Fruit fly (Drosophila melanogaster) whole organism, prepupa: ENCODE results near the gene Nse4.

Experiments used
- Blimp-1 ChIP-seq: fragments of 200-800 bp; sonication (Bioruptor generic); optimal IDR thresholded peaks from 3 replicates; lab custom pipeline; 2017; ENCODE audit warnings: missing biosample characterization, missing genetic modification characterization, mild to moderate bottlenecking, moderate library complexity, missing genetic modification reagents
- CG10631 ChIP-seq: fragments of 200-800 bp; sonication (Bioruptor generic); optimal IDR thresholded peaks from 2 replicates; lab custom pipeline; 2016; ENCODE audit warnings: missing biosample characterization, missing genetic modification characterization
- CG11294 ChIP-seq: fragments of 200-800 bp; sonication (Bioruptor generic); IDR thresholded peaks from 2 replicates; pipeline ENCODE4 v1.3.6; 2022; ENCODE audit warnings: missing biosample characterization, missing genetic modification characterization
- CG11762 ChIP-seq: fragments of 200-800 bp; sonication (Bioruptor generic); optimal IDR thresholded peaks from 3 replicates; lab custom pipeline; 2016; ENCODE audit warnings: missing biosample characterization, missing genetic modification characterization; ENCODE audit not compliant: insufficient read depth
- CG15336 ChIP-seq: fragments of 200-800 bp; sonication (Bioruptor generic); IDR thresholded peaks from 2 replicates; pipeline ENCODE4 v1.3.6; 2022; ENCODE audit warnings: missing biosample characterization, missing genetic modification characterization
- CG1621 ChIP-seq: fragments of 200-800 bp; sonication (Bioruptor generic); optimal IDR thresholded peaks from 3 replicates; lab custom pipeline; 2018; ENCODE audit warnings: missing biosample characterization, mild to moderate bottlenecking, missing genetic modification characterization
- CG3032 ChIP-seq: fragments of 200-800 bp; optimal IDR thresholded peaks from 2 replicates; lab custom pipeline; 2019; ENCODE audit warnings: missing biosample characterization, mild to moderate bottlenecking, missing genetic modification characterization, moderate library complexity
- CG31627 ChIP-seq: fragments of 200-800 bp; sonication (Bioruptor generic); optimal IDR thresholded peaks from 3 replicates; lab custom pipeline; 2016; ENCODE audit warnings: missing biosample characterization, missing genetic modification characterization
- CG3919 ChIP-seq: fragments of 200-800 bp; sonication (Bioruptor generic); optimal IDR thresholded peaks from 3 replicates; lab custom pipeline; 2016; ENCODE audit warnings: missing biosample characterization, missing genetic modification characterization
- CG6163 ChIP-seq: fragments of 200-800 bp; sonication (Bioruptor generic); IDR thresholded peaks from 3 replicates; pipeline ENCODE4 v1.3.6; 2022; ENCODE audit warnings: missing biosample characterization, missing genetic modification characterization
- CG6276 ChIP-seq: fragments of 200-800 bp; sonication (Bioruptor generic); optimal IDR thresholded peaks from 2 replicates; lab custom pipeline; 2017; ENCODE audit warnings: missing biosample characterization, mild to moderate bottlenecking, missing genetic modification characterization
- CG6792 ChIP-seq: fragments of 200-800 bp; sonication (Bioruptor generic); optimal IDR thresholded peaks from 3 replicates; lab custom pipeline; 2016; ENCODE audit warnings: missing biosample characterization, missing genetic modification characterization
- CG7368 ChIP-seq: fragments of 200-800 bp; sonication (Bioruptor generic); optimal IDR thresholded peaks from 3 replicates; lab custom pipeline; 2016; ENCODE audit warnings: missing biosample characterization, missing genetic modification characterization
- CG8319 ChIP-seq: fragments of 200-800 bp; sonication (Bioruptor generic); optimal IDR thresholded peaks from 3 replicates; lab custom pipeline; 2016; ENCODE audit warnings: missing biosample characterization, missing genetic modification characterization
- CG8632 ChIP-seq: fragments of 200-800 bp; sonication (Bioruptor generic); optimal IDR thresholded peaks from 3 replicates; lab custom pipeline; 2016; ENCODE audit warnings: missing biosample characterization, missing genetic modification characterization
- Eip75B ChIP-seq: fragments of 200-800 bp; sonication (Bioruptor generic); optimal IDR thresholded peaks from 3 replicates; lab custom pipeline; 2016; ENCODE audit warnings: missing biosample characterization, missing genetic modification characterization
- Eip78C ChIP-seq: fragments of 200-800 bp; sonication (Bioruptor generic); peaks from one replicate; lab custom pipeline; 2016; ENCODE audit warnings: missing biosample characterization, missing genetic modification characterization
- Ets21C ChIP-seq: fragments of 200-800 bp; sonication (Bioruptor generic); optimal IDR thresholded peaks from 3 replicates; lab custom pipeline; 2016; ENCODE audit warnings: missing biosample characterization, missing genetic modification characterization
- Ets96B ChIP-seq: fragments of 200-800 bp; optimal IDR thresholded peaks from 2 replicates; lab custom pipeline; 2019; ENCODE audit warnings: missing biosample characterization, mild to moderate bottlenecking, missing genetic modification characterization, moderate library complexity
- Gug ChIP-seq: fragments of 200-800 bp; sonication (Bioruptor generic); IDR thresholded peaks from 2 replicates; pipeline ENCODE4 v1.3.6; 2022; ENCODE audit warnings: missing biosample characterization, missing genetic modification characterization
- Hr39 ChIP-seq: fragments of 200-800 bp; sonication (Bioruptor generic); optimal IDR thresholded peaks from 2 replicates; lab custom pipeline; 2016; ENCODE audit warnings: missing biosample characterization, missing genetic modification characterization
- Hr4 ChIP-seq: fragments of 200-800 bp; sonication (Bioruptor generic); optimal IDR thresholded peaks from 3 replicates; lab custom pipeline; 2016; ENCODE audit warnings: missing biosample characterization, missing genetic modification characterization
- Lpt ChIP-seq: fragments of 200-800 bp; sonication (Bioruptor generic); optimal IDR thresholded peaks from 3 replicates; lab custom pipeline; 2016; ENCODE audit warnings: missing biosample characterization, missing genetic modification characterization
- OdsH ChIP-seq: fragments of 200-800 bp; sonication (Bioruptor generic); optimal IDR thresholded peaks from 3 replicates; lab custom pipeline; 2016; ENCODE audit warnings: missing biosample characterization, missing genetic modification characterization
- Smox ChIP-seq: fragments of 200-800 bp; sonication (Bioruptor generic); optimal IDR thresholded peaks from 3 replicates; lab custom pipeline; 2016; ENCODE audit warnings: missing biosample characterization, missing genetic modification characterization
- Sox102F ChIP-seq: fragments of 200-800 bp; sonication (Bioruptor generic); optimal IDR thresholded peaks from 2 replicates; lab custom pipeline; 2016; ENCODE audit warnings: missing biosample characterization, mild to moderate bottlenecking, missing genetic modification characterization
- Sox14 ChIP-seq: fragments of 200-800 bp; sonication (Bioruptor generic); optimal IDR thresholded peaks from 3 replicates; lab custom pipeline; 2016; ENCODE audit warnings: missing biosample characterization, missing genetic modification characterization
- Sox15 ChIP-seq: fragments of 200-800 bp; sonication (Bioruptor generic); optimal IDR thresholded peaks from 3 replicates; lab custom pipeline; 2016; ENCODE audit warnings: missing biosample characterization, missing genetic modification characterization
- acj6 ChIP-seq: fragments of 200-800 bp; sonication (Bioruptor generic); optimal IDR thresholded peaks from 3 replicates; lab custom pipeline; 2016; ENCODE audit warnings: missing biosample characterization, missing genetic modification characterization
- cyc ChIP-seq: fragments of 200-800 bp; sonication (Bioruptor generic); optimal IDR thresholded peaks from 3 replicates; lab custom pipeline; 2016; ENCODE audit warnings: missing biosample characterization, missing genetic modification characterization
- dac ChIP-seq: fragments of 200-800 bp; sonication (Bioruptor generic); optimal IDR thresholded peaks from 2 replicates; lab custom pipeline; 2017; ENCODE audit warnings: missing biosample characterization, mild to moderate bottlenecking, missing genetic modification characterization
- esn ChIP-seq: fragments of 200-800 bp; sonication (Bioruptor generic); optimal IDR thresholded peaks from 2 replicates; lab custom pipeline; 2016; ENCODE audit warnings: missing biosample characterization, mild to moderate bottlenecking, missing genetic modification characterization, moderate library complexity
- fd59A ChIP-seq: fragments of 200-800 bp; sonication (Bioruptor generic); optimal IDR thresholded peaks from 2 replicates; lab custom pipeline; 2017; ENCODE audit warnings: missing biosample characterization, mild to moderate bottlenecking, missing genetic modification characterization, missing genetic modification reagents
- fkh ChIP-seq: fragments of 200-800 bp; sonication (Bioruptor generic); optimal IDR thresholded peaks from 3 replicates; lab custom pipeline; 2017; ENCODE audit warnings: missing biosample characterization, mild to moderate bottlenecking, missing genetic modification characterization, moderate library complexity
- lz ChIP-seq: fragments of 200-800 bp; sonication (Bioruptor generic); optimal IDR thresholded peaks from 3 replicates; lab custom pipeline; 2016; ENCODE audit warnings: missing biosample characterization, missing genetic modification characterization
- net ChIP-seq: fragments of 200-800 bp; sonication (Bioruptor generic); optimal IDR thresholded peaks from 3 replicates; lab custom pipeline; 2016; ENCODE audit warnings: missing biosample characterization, missing genetic modification characterization
- pdm3 ChIP-seq: fragments of 200-800 bp; sonication (Bioruptor generic); optimal IDR thresholded peaks from 3 replicates; lab custom pipeline; 2016; ENCODE audit warnings: missing biosample characterization, missing genetic modification characterization
- salr ChIP-seq, 2 experiments: fragments of 200-800 bp; sonication (Bioruptor generic); optimal IDR thresholded peaks; 3 replicates each; lab custom pipeline; 2016 to 2018; ENCODE audit warnings: missing biosample characterization in 2 of 2, missing genetic modification characterization in 2 of 2, mild to moderate bottlenecking in 1 of 2
- spab ChIP-seq: fragments of 200-800 bp; sonication (Bioruptor generic); optimal IDR thresholded peaks from 2 replicates; lab custom pipeline; 2017; ENCODE audit warnings: missing biosample characterization, mild to moderate bottlenecking, missing genetic modification characterization, missing genetic modification reagents
- ss ChIP-seq, 2 experiments: fragments of 200-800 bp; sonication (Bioruptor generic); optimal IDR thresholded peaks; 2 replicates in 1 of 2; 3 replicates in 1 of 2; lab custom pipeline; 2017 to 2018; ENCODE audit warnings: mild to moderate bottlenecking in 2 of 2, missing biosample characterization in 2 of 2, missing genetic modification characterization in 2 of 2, moderate library complexity in 1 of 2
- svp ChIP-seq: fragments of 200-800 bp; sonication (Bioruptor generic); peaks from one replicate; lab custom pipeline; 2016; ENCODE audit warnings: missing biosample characterization, missing genetic modification characterization
- topi ChIP-seq: fragments of 200-800 bp; sonication (Bioruptor generic); optimal IDR thresholded peaks from 3 replicates; lab custom pipeline; 2016; ENCODE audit warnings: missing biosample characterization, missing genetic modification characterization
- vri ChIP-seq: fragments of 200-800 bp; sonication (Bioruptor generic); optimal IDR thresholded peaks from 3 replicates; lab custom pipeline; 2016; ENCODE audit warnings: missing biosample characterization, mild to moderate bottlenecking, missing genetic modification characterization

The Nse4 gene

DNA sequence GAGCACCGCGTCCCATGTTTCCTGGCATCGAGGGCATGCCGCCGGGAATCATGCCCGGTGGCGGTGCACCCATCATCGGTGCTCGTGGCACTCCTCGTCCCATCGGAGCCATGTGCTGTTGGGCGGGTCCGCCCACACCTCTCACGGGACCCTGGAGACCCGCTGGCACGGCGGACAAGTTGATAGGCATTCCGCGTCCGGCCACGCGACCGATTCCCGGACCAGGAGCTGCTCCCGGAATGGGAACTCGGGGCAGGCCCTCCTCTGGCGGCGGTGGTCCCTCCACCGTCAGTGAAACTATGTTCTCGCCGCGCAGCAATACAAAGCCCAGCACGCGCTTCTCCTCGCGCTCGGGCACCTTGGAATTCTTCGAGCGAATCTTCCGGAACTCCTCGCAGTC, 13.6 kb upstream of the Nse4 start:
- TF ChIP-seq dac (GFP tag; lab: Kevin White, UChicago), result no peak
- no peak for TF ChIP-seq CG3032 (tag; lab: Kevin White, UChicago)
- TF ChIP-seq CG15336 (GFP tag; lab: Robert Waterston, UW), result no peak
- TF ChIP-seq CG10631, result no peak
- TF ChIP-seq Sox14, result no peak
- no peak for TF ChIP-seq Lpt
- TF ChIP-seq Sox102F (GFP tag; lab: Kevin White, UChicago), result no peak
- no peak for TF ChIP-seq Hr39 (GFP tag; lab: Kevin White, UChicago)
- no peak for TF ChIP-seq Blimp-1 (GFP tag; lab: Kevin White, UChicago)
- no peak for TF ChIP-seq Eip78C (GFP tag; lab: Kevin White, UChicago)
- TF ChIP-seq CG11294 (GFP tag; lab: Robert Waterston, UW), result no peak
- no peak for TF ChIP-seq acj6 (GFP tag; lab: Kevin White, UChicago)
- TF ChIP-seq Hr4 (GFP tag; lab: Kevin White, UChicago), result no peak
- no peak for TF ChIP-seq salr (GFP tag; optimal IDR thresholded peaks at IDR 0.05; lab: Kevin White, UChicago)

- TF ChIP-seq CG6276 (GFP tag; lab: Kevin White, UChicago) (no peak), topi (GFP tag; lab: Kevin White, UChicago) (no peak), CG3919 (GFP tag; lab: Kevin White, UChicago) (no peak), CG8319 (no peak), pdm3 (GFP tag; lab: Kevin White, UChicago) (no peak), esn (GFP tag; lab: Kevin White, UChicago) (peak; percentile 49), CG3032 (tag; lab: Kevin White, UChicago) (peak; percentile 13), CG15336 (GFP tag; lab: Robert Waterston, UW) (no peak), Eip78C (GFP tag; lab: Kevin White, UChicago) (peak; percentile 26), CG1621 (tag; lab: Kevin White, UChicago) (peak; percentile 39), OdsH (GFP tag; lab: Kevin White, UChicago) (no peak), CG11294 (GFP tag; lab: Robert Waterston, UW) (no peak), fkh (GFP tag; lab: Kevin White, UChicago) (peak; percentile 81), lz (GFP tag; lab: Kevin White, UChicago) (peak; percentile 34)
Observed at dm6 chr2L:10426534-10427048, 12.6 kb upstream of the Nse4 start, which contains the start of the genes SmB and KdelR. Gene SmB, minus strand, starts transcription at chr2L:10426627. Gene KdelR, plus strand, starts transcription at chr2L:10426887.

DNA sequence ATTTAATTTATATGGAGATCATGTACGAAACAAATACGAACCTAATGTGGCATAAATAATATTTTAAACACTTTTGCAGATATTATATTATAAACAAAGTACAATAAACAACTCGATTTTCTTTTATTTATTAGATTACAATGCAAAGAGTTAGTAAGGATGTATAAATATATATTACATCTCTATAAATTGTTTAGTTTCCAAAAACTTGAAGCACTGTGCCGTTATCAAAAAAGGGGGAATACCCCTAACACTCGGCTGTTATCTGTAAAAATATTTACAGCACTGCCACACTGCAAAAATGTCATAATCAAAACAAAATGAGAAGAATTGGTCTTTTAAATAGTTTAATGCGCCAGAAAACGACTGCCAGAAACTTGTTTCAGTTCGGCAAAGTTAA, 10.7 kb upstream of the Nse4 start, which contains the start of gene CG5188:
TSS of gene CG5188 (plus strand) at position 302 of the 400 bp plus-strand sequence.
- TF ChIP-seq Ets96B (peak; percentile 49), Smox (GFP tag; lab: Kevin White, UChicago) (no peak), CG7368 (GFP tag; lab: Kevin White, UChicago) (no peak), CG6792 (GFP tag; lab: Kevin White, UChicago) (peak; percentile 35), acj6 (GFP tag; lab: Kevin White, UChicago) (peak; percentile 37), CG11762 (GFP tag; lab: Kevin White, UChicago) (peak; percentile 35), Eip78C (GFP tag; lab: Kevin White, UChicago) (peak; percentile 82), Lpt (peak; percentile 4), svp (GFP tag; lab: Kevin White, UChicago) (no peak), topi (GFP tag; lab: Kevin White, UChicago) (peak; percentile 45), Eip75B (GFP tag; lab: Kevin White, UChicago) (no peak), net (GFP tag; lab: Kevin White, UChicago) (no peak), CG31627 (GFP tag; lab: Kevin White, UChicago) (peak; percentile 16), CG3032 (tag; lab: Kevin White, UChicago) (peak; percentile 52), Sox14 (peak; percentile 22), CG10631 (no peak), CG6163 (peak; percentile 31; the same call in 1 of the 3 replicates), esn (GFP tag; lab: Kevin White, UChicago) (peak; percentile 64), CG8632 (GFP tag; lab: Kevin White, UChicago) (no peak), fkh (GFP tag; lab: Kevin White, UChicago) (no peak), vri (GFP tag; lab: Kevin White, UChicago) (no peak), cyc (peak; percentile 23), lz (GFP tag; lab: Kevin White, UChicago) (peak; percentile 65), CG6276 (GFP tag; lab: Kevin White, UChicago) (no peak), Sox15 (GFP tag; lab: Kevin White, UChicago) (peak; percentile 7), CG15336 (GFP tag; lab: Robert Waterston, UW) (peak; percentile 69), Gug (GFP tag; lab: Robert Waterston, UW) (0 out of 2 replicates have a peak, but pooled peaks have one; percentile 9), spab (GFP tag; lab: Kevin White, UChicago) (no peak), Ets21C (no peak), Hr39 (GFP tag; lab: Kevin White, UChicago) (peak; percentile 15), ss (GFP tag; optimal IDR thresholded peaks at IDR 0.05; lab: Kevin White, UChicago) (peak in 1 of 2 experiments; percentile 1), OdsH (GFP tag; lab: Kevin White, UChicago) (peak; percentile 51), fd59A (GFP tag; lab: Kevin White, UChicago) (no peak)
